Fruit fly (Drosophila melanogaster): ENCODE results near the gene SmE.

SmE gene

DNA sequence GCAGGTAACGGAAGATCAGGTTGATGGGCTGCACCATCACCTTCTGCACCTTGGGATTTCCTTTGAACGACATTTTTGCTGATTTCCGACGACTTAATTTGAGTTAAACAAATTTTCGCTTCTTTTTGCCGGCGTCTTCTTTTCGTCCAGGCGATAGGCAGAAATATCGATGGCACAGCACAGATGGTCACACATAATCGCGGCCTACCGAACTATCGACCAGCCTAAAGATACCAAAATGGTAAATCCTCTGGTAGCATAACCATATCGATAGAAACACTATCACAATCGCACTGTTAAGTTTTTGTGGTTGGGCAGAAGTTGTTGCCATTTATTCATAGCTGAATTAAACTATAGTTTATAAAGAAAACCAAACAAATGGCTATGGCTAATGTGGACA is at the start of gene SmE, which contains the start of gene CG34132:
SmE (minus strand) TSS at position 180 of the 400 bp plus-strand sequence.
CG34132 (plus strand) TSS at position 233 of the 400 bp plus-strand sequence.
- TF ChIP-seq toe (GFP tag; optimal IDR thresholded peaks at IDR 0.05) (no peak), tj (GFP tag; optimal IDR thresholded peaks at IDR 0.05) (no peak), ovo (GFP tag; optimal IDR thresholded peaks at IDR 0.05) (no peak), pad (GFP tag; optimal IDR thresholded peaks at IDR 0.05) (no peak), CG11617 (GFP tag; optimal IDR thresholded peaks at IDR 0.05) (no peak), CG12768 (GFP tag; optimal IDR thresholded peaks at IDR 0.05) (no peak), cnc (optimal IDR thresholded peaks at IDR 0.05) (no peak), CG7101 (tag; optimal IDR thresholded peaks at IDR 0.05) (no peak), Clk (GFP tag; optimal IDR thresholded peaks at IDR 0.05) (no peak), cic (GFP tag; optimal IDR thresholded peaks at IDR 0.05) (no peak), CG1620 (GFP tag; optimal IDR thresholded peaks at IDR 0.05) (no peak), kay (GFP tag; ENCODE audit: borderline replicate concordance) (no peak), CG5204 (GFP tag; optimal IDR thresholded peaks at IDR 0.05) (no peak), Hr96 (GFP tag; optimal IDR thresholded peaks at IDR 0.05) (no peak), CG14711 (tag; optimal IDR thresholded peaks at IDR 0.05) (no peak), Mnt (GFP tag; optimal IDR thresholded peaks at IDR 0.05) (no peak), bab1 (GFP tag; optimal IDR thresholded peaks at IDR 0.05) (no peak), CG33017 (tag; optimal IDR thresholded peaks at IDR 0.05) (no peak), Crg-1 (GFP tag; optimal IDR thresholded peaks at IDR 0.05) (no peak), CG7045 (GFP tag; optimal IDR thresholded peaks at IDR 0.05) (no peak)

DNA sequence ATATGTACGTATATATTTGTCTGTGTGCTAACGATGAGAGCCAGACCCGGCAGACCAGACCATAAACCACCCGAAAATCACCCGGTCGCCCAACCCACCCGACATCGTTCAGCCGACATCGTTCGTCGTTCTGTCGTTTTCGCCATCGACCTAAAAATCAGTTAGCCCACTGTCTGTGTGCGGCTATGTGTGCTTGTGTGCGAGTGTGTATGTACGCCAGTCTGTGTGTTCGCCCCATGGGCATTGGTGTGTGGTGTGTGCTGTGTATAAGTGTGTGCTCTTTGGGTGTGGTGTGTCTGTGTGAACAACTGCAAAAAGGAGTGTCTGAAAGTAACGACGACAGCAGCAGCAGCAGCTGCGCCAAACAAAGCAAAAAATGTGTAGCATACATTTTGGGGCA is 47.9 kb upstream of the SmE start:
- TF ChIP-seq CG7101 (tag; optimal IDR thresholded peaks at IDR 0.05): no peak
- no peak for TF ChIP-seq CG33017 (tag; optimal IDR thresholded peaks at IDR 0.05)
- TF ChIP-seq bab1 (GFP tag; optimal IDR thresholded peaks at IDR 0.05): no peak

DNA sequence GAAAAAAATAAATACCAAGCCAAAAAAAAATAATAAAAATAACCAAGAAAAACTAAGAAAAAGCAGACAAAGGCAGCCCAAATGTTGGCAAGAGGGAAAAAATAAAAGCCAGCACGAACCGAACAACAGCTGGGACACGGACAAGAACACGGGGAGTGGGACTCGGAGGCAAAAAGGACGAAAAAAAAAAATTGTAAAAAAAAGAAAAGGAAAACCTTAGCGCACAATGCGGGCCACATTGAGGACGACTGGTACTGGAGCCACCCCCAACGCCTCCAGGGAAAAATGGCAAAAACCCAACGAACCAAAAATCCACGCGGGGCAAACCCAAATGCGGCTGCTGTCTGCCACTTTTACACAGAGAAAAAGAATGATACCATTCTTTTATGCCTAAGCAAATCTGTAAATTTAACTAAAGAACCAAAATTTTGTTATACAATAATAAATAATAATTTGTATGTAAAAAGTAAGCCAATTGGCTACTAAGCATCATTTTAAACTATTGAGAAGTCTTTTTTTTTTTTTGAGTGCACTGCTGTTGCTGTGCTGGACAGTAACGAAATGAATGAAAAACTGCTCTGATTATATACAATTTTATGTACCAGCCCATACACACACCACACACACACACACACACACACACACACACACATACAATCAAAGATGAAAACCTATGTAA is 47.0 kb upstream of the SmE start:
- TF ChIP-seq tj (GFP tag; optimal IDR thresholded peaks at IDR 0.05) (no peak), CG7101 (tag; optimal IDR thresholded peaks at IDR 0.05) (peak; percentile 39), CG7045 (GFP tag; optimal IDR thresholded peaks at IDR 0.05) (peak; percentile 70), kay (GFP tag; ENCODE audit: borderline replicate concordance) (peak; percentile 49), CG14711 (tag; optimal IDR thresholded peaks at IDR 0.05) (peak; percentile 53), cic (GFP tag; optimal IDR thresholded peaks at IDR 0.05) (no peak), pad (GFP tag; optimal IDR thresholded peaks at IDR 0.05) (no peak), bab1 (GFP tag; optimal IDR thresholded peaks at IDR 0.05) (no peak), ovo (GFP tag; optimal IDR thresholded peaks at IDR 0.05) (no peak), Clk (GFP tag; optimal IDR thresholded peaks at IDR 0.05) (no peak), CG1620 (GFP tag; optimal IDR thresholded peaks at IDR 0.05) (no peak), CG5204 (GFP tag; optimal IDR thresholded peaks at IDR 0.05) (peak; percentile 59), Crg-1 (GFP tag; optimal IDR thresholded peaks at IDR 0.05) (no peak), CG11617 (GFP tag; optimal IDR thresholded peaks at IDR 0.05) (no peak), Hr96 (GFP tag; optimal IDR thresholded peaks at IDR 0.05) (no peak), cnc (optimal IDR thresholded peaks at IDR 0.05) (no peak), CG12768 (GFP tag; optimal IDR thresholded peaks at IDR 0.05) (peak; percentile 40), CG33017 (tag; optimal IDR thresholded peaks at IDR 0.05) (no peak), toe (GFP tag; optimal IDR thresholded peaks at IDR 0.05) (no peak), Mnt (GFP tag; optimal IDR thresholded peaks at IDR 0.05) (no peak)

DNA sequence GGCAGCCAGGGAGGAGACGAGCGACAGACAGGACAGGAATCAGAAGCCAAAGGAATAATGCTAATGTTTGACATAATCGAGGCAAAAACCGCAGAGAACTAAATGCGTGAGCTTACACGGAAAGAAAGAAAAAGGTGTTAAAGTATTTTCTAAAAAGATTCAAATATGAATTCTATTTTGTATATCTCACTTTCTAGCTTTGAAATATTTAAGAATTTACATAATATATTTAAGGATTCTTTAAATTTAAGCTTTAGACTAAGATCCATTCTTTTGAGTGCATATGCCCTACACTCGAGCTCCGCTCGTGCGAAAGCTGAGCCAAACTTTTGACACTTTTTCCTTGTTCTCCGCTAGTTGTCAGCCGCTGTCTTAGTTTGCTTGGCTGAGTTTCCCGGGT is 46.0 kb upstream of the SmE start:
- TF ChIP-seq CG33017 (tag; optimal IDR thresholded peaks at IDR 0.05) (no peak), Clk (GFP tag; optimal IDR thresholded peaks at IDR 0.05) (no peak), Crg-1 (GFP tag; optimal IDR thresholded peaks at IDR 0.05) (no peak), CG14711 (tag; optimal IDR thresholded peaks at IDR 0.05) (no peak), CG12768 (GFP tag; optimal IDR thresholded peaks at IDR 0.05) (no peak), bab1 (GFP tag; optimal IDR thresholded peaks at IDR 0.05) (no peak), kay (GFP tag; ENCODE audit: borderline replicate concordance) (no peak), cic (GFP tag; optimal IDR thresholded peaks at IDR 0.05) (no peak), CG5204 (GFP tag; optimal IDR thresholded peaks at IDR 0.05) (no peak), CG1620 (GFP tag; optimal IDR thresholded peaks at IDR 0.05) (no peak), pad (GFP tag; optimal IDR thresholded peaks at IDR 0.05) (no peak), CG7045 (GFP tag; optimal IDR thresholded peaks at IDR 0.05) (no peak), cnc (optimal IDR thresholded peaks at IDR 0.05) (no peak)

DNA sequence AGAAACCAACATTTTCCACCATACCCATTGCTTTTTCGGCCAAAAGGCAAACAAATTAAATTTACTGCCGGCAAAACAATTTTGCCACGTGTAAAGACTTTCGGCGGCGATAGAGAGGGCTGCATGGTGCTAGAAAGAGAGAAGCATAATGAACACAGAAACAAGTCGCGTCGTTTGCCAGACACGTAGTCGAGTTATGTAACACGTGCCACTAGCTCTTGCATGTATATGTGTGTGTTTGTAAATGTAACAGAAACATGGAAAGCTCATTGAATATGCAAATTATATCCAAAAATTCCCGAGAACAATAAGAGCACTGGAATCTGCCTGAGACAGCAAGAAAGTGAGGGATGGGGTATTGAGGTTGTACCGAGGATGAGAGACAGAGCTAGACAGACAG is 45.5 kb upstream of the SmE start:
- TF ChIP-seq CG7045 (GFP tag; optimal IDR thresholded peaks at IDR 0.05) (no peak), Hr96 (GFP tag; optimal IDR thresholded peaks at IDR 0.05) (no peak), CG7101 (tag; optimal IDR thresholded peaks at IDR 0.05) (no peak), Clk (GFP tag; optimal IDR thresholded peaks at IDR 0.05) (no peak), pad (GFP tag; optimal IDR thresholded peaks at IDR 0.05) (no peak), CG1620 (GFP tag; optimal IDR thresholded peaks at IDR 0.05) (no peak), CG5204 (GFP tag; optimal IDR thresholded peaks at IDR 0.05) (no peak), CG11617 (GFP tag; optimal IDR thresholded peaks at IDR 0.05) (no peak), CG12768 (GFP tag; optimal IDR thresholded peaks at IDR 0.05) (no peak), kay (GFP tag; ENCODE audit: borderline replicate concordance) (no peak), ovo (GFP tag; optimal IDR thresholded peaks at IDR 0.05) (no peak)

DNA sequence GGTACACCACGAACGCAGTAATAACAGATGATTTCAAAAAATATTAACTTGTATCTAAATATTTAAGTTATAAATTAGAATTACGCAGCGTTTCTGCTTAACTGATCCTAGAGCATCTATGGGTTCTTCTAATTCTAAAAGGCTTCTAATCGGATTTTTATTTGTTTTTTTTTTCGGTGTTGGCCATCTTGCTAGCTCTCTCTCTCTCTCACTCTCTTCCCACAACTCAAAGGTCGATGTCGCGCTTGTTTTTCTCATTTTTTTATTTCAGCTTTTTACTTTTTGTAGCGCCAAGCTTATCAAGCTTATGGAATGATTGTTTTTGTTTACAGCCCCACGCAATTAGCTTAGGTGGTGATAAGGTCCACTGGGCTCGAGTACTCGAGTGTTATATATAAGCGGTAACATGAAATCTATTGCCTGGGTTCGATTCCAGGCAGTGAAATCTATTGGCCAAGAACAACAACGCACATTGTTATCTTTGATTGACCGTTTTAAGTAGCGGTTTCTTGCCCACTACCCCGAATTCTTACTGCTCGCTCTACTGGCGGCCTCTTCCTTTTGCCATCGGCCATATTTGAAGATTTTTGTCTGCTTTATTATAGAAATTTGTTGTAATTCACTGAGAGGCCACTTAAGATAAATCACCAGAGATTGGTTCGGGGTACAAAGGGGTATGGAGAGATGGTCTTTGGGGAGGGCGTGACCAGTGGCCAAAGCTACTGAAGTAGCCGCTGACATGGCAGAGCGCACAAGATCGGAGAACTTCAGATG is 41.2 kb upstream of the SmE start:
- TF ChIP-seq CG33017 (tag; optimal IDR thresholded peaks at IDR 0.05) (peak; percentile 63), cic (GFP tag; optimal IDR thresholded peaks at IDR 0.05) (peak; percentile 81), CG5204 (GFP tag; optimal IDR thresholded peaks at IDR 0.05) (peak; percentile 51), CG1620 (GFP tag; optimal IDR thresholded peaks at IDR 0.05) (no peak), tj (GFP tag; optimal IDR thresholded peaks at IDR 0.05) (peak; percentile 40), Mnt (GFP tag; optimal IDR thresholded peaks at IDR 0.05) (peak; percentile 15), Crg-1 (GFP tag; optimal IDR thresholded peaks at IDR 0.05) (no peak), kay (GFP tag; ENCODE audit: borderline replicate concordance) (peak; percentile 97), Clk (GFP tag; optimal IDR thresholded peaks at IDR 0.05) (no peak), pad (GFP tag; optimal IDR thresholded peaks at IDR 0.05) (no peak), ovo (GFP tag; optimal IDR thresholded peaks at IDR 0.05) (no peak), toe (GFP tag; optimal IDR thresholded peaks at IDR 0.05) (peak; percentile 62), CG11617 (GFP tag; optimal IDR thresholded peaks at IDR 0.05) (peak; percentile 59), CG14711 (tag; optimal IDR thresholded peaks at IDR 0.05) (peak; percentile 17), CG7101 (tag; optimal IDR thresholded peaks at IDR 0.05) (peak; percentile 6), CG12768 (GFP tag; optimal IDR thresholded peaks at IDR 0.05) (peak; percentile 91), Hr96 (GFP tag; optimal IDR thresholded peaks at IDR 0.05) (peak; percentile 69), CG7045 (GFP tag; optimal IDR thresholded peaks at IDR 0.05) (peak; percentile 75), cnc (optimal IDR thresholded peaks at IDR 0.05) (no peak), bab1 (GFP tag; optimal IDR thresholded peaks at IDR 0.05) (no peak)
